Worm (Caenorhabditis elegans): ENCODE measurements around the gene ztf-1.

ztf-1 gene

DNA sequence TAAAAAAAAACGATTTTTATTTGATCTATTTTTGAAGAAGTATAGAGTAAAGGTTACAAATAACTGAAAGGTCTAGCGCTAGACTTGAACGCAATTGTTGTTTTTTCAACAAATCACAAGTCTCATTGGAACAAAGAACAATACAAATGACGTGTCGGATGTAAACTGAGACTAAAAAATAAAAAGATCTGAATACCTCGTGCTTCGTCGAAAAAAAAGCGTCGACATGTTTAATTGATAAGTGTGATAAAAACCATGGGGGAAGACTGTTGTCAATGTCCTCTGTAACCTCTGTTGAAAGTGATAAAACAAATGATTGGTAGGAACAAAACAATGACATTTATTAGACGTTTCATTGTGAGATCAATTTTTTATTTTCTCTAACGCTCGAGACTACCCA is 9.4 kb downstream of the ztf-1 start (continued):
- TF ChIP-seq dsc-1 (tag; optimal IDR thresholded peaks at IDR 0.05) = no peak
- no peak for TF ChIP-seq aly-2 (tag; optimal IDR thresholded peaks at IDR 0.05)
- no peak for TF ChIP-seq pag-3 (tag; optimal IDR thresholded peaks at IDR 0.05; ENCODE audit: borderline replicate concordance, insufficient read depth)
- no peak for TF ChIP-seq ztf-4 (tag; optimal IDR thresholded peaks at IDR 0.05)
- no peak for TF ChIP-seq tlp-1 (tag; optimal IDR thresholded peaks at IDR 0.05)
- no peak for TF ChIP-seq unc-98 (GFP tag; IDR thresholded peaks at IDR 0.05)
- peak; percentile 68 for TF ChIP-seq nhr-20 (tag; optimal IDR thresholded peaks at IDR 0.05)
- no peak for TF ChIP-seq nhr-11 (tag; optimal IDR thresholded peaks at IDR 0.05)
- no peak for TF ChIP-seq mep-1 (tag; optimal IDR thresholded peaks at IDR 0.05)
- TF ChIP-seq nhr-71 (tag; optimal IDR thresholded peaks at IDR 0.05) = peak; percentile 51

DNA sequence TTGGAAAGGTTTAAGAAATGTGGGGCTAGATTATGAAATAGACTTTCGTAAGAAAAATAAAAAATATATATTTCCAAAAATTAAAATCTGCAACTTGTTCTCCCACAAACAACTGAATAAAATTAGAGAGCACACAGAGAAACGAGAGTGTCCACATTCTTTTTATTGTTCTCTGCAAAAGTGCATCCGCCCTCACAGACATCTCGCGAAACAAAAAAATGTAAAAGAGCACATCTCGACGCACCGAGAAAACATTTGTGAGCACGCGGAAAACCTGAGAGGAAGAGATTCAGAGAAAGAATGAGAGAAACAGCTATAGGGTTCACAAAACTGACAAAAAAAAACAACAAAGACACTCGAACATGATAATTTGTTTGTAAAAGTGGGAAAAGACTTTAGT is 10.1 kb downstream of the ztf-1 start:
- TF ChIP-seq dsc-1 (tag; optimal IDR thresholded peaks at IDR 0.05) (peak; percentile 14), skn-1 (tag; optimal IDR thresholded peaks at IDR 0.05) (peak; percentile 16), hpl-2 (GFP tag; optimal IDR thresholded peaks at IDR 0.05) (no peak), ztf-11 (tag; optimal IDR thresholded peaks at IDR 0.05) (no peak), pax-3 (tag; optimal IDR thresholded peaks at IDR 0.05) (no peak), nhr-71 (tag; optimal IDR thresholded peaks at IDR 0.05) (peak; percentile 39), ama-1 (optimal IDR thresholded peaks at IDR 0.05) (no peak), unc-130 (tag; optimal IDR thresholded peaks at IDR 0.05) (no peak), nhr-90 (tag; optimal IDR thresholded peaks at IDR 0.05; ENCODE audit: poor library complexity) (no peak), grh-1 (GFP tag; IDR thresholded peaks at IDR 0.05) (no peak), C04F5.9 (tag; optimal IDR thresholded peaks at IDR 0.05) (no peak), ceh-63 (GFP tag; optimal IDR thresholded peaks at IDR 0.05) (no peak), efl-1 (optimal IDR thresholded peaks at IDR 0.05) (no peak), efl-1 (GFP tag; optimal IDR thresholded peaks at IDR 0.05 in 1 of 2) (peak; percentile 2 to 3), nhr-76 (tag; optimal IDR thresholded peaks at IDR 0.05) (no peak), Y116A8C.19 (tag; optimal IDR thresholded peaks at IDR 0.05; ENCODE audit: borderline replicate concordance) (no peak), elt-2 (tag; optimal IDR thresholded peaks at IDR 0.05) (no peak), lsy-2 (tag; optimal IDR thresholded peaks at IDR 0.05) (peak; percentile 12 to 31), tlp-1 (tag; optimal IDR thresholded peaks at IDR 0.05) (no peak), fkh-10 (GFP tag; optimal IDR thresholded peaks at IDR 0.05) (peak; percentile 67), efl-3 (GFP tag; optimal IDR thresholded peaks at IDR 0.05) (no peak), alr-1 (tag; optimal IDR thresholded peaks at IDR 0.05; ENCODE audit: borderline replicate concordance) (no peak), zip-4 (GFP tag; optimal IDR thresholded peaks at IDR 0.05) (no peak), nhr-11 (tag; optimal IDR thresholded peaks at IDR 0.05) (no peak), ztf-4 (tag; optimal IDR thresholded peaks at IDR 0.05) (no peak), rnt-1 (tag; optimal IDR thresholded peaks at IDR 0.05) (no peak), nhr-19 (GFP tag; conservative IDR thresholded peaks at IDR 0.05) (no peak), nhr-85 (tag) (no peak), zag-1 (tag; optimal IDR thresholded peaks at IDR 0.05) (no peak), aly-2 (tag; optimal IDR thresholded peaks at IDR 0.05) (no peak), isw-1 (GFP tag; IDR thresholded peaks at IDR 0.05) (no peak), C34B4.2 (tag; optimal IDR thresholded peaks at IDR 0.05) (no peak), ceh-82 (tag; optimal IDR thresholded peaks at IDR 0.05) (no peak), lir-3 (tag; optimal IDR thresholded peaks at IDR 0.05; ENCODE audit: poor library complexity) (no peak), vab-15 (tag; optimal IDR thresholded peaks at IDR 0.05) (no peak), dpl-1 (GFP tag; optimal IDR thresholded peaks at IDR 0.05) (no peak), lin-14 (GFP tag; optimal IDR thresholded peaks at IDR 0.05) (peak; percentile 86), fos-1 (tag; optimal IDR thresholded peaks at IDR 0.05) (no peak), mdl-1 (tag; optimal IDR thresholded peaks at IDR 0.05) (no peak), unc-86 (tag; optimal IDR thresholded peaks at IDR 0.05) (no peak), mep-1 (tag; optimal IDR thresholded peaks at IDR 0.05) (peak; percentile 3), hlh-4 (tag; optimal IDR thresholded peaks at IDR 0.05) (no peak), pqm-1 (tag; optimal IDR thresholded peaks at IDR 0.05) (no peak), xbp-1 (tag; optimal IDR thresholded peaks at IDR 0.05) (no peak), nhr-47 (tag; optimal IDR thresholded peaks at IDR 0.05) (no peak), fkh-4 (tag; optimal IDR thresholded peaks at IDR 0.05; ENCODE audit: borderline replicate concordance) (no peak), nhr-20 (tag; optimal IDR thresholded peaks at IDR 0.05) (no peak), sptf-1 (tag; optimal IDR thresholded peaks at IDR 0.05) (no peak)
